Fruit fly (Drosophila melanogaster): ENCODE data around the gene comm3.

Gene comm3

dm6 chr3L:15580487-15580886, 67.1 kb downstream of the comm3 start, which contains the start of the genes mrn and CG12301 (continued):
- peak; percentile 14 for TF ChIP-seq CG6654 (GFP tag; optimal IDR thresholded peaks at IDR 0.05)
- no peak for TF ChIP-seq CG1233 (GFP tag; optimal IDR thresholded peaks at IDR 0.05)
- TF ChIP-seq Atf-2 (GFP tag; optimal IDR thresholded peaks at IDR 0.05) = peak; percentile 23
- TF ChIP-seq mam (GFP tag; optimal IDR thresholded peaks at IDR 0.05) = peak; percentile 81
- peak; percentile 59 for TF ChIP-seq CG30020 (tag; optimal IDR thresholded peaks at IDR 0.05)
- TF ChIP-seq Kr (GFP tag; optimal IDR thresholded peaks at IDR 0.05) = no peak
- TF ChIP-seq mirr (GFP tag; optimal IDR thresholded peaks at IDR 0.05) = no peak
- peak; percentile 75; the same call in 1 of the 3 replicates for TF ChIP-seq zen2 (GFP tag; IDR thresholded peaks at IDR 0.05; ENCODE audit: partially characterized antibody)
- no peak for TF ChIP-seq CG17568 (GFP tag; optimal IDR thresholded peaks at IDR 0.05)
- no peak for TF ChIP-seq CG4328 (GFP tag; optimal IDR thresholded peaks at IDR 0.05)
- peak; percentile 68 for TF ChIP-seq ap (GFP tag; IDR thresholded peaks at IDR 0.05)
- no peak for TF ChIP-seq fd102C (GFP tag; optimal IDR thresholded peaks at IDR 0.05)
- peak; percentile 79 for TF ChIP-seq vfl (GFP tag; optimal IDR thresholded peaks at IDR 0.05)
- TF ChIP-seq CG18011 (GFP tag; optimal IDR thresholded peaks at IDR 0.05) = peak; percentile 44
- no peak for TF ChIP-seq salm (tag; optimal IDR thresholded peaks at IDR 0.05)
- peak; percentile 26 for TF ChIP-seq CG13624 (GFP tag; optimal IDR thresholded peaks at IDR 0.05)
- TF ChIP-seq CG16779 (GFP tag; IDR thresholded peaks at IDR 0.05) = no peak
- peak; percentile 46; the same call in 1 of the 2 replicates for TF ChIP-seq sim (GFP tag; IDR thresholded peaks at IDR 0.05)
- peak; percentile 7 for TF ChIP-seq CG3065 (GFP tag; optimal IDR thresholded peaks at IDR 0.05)
- TF ChIP-seq Rx (GFP tag; IDR thresholded peaks at IDR 0.05) = peak; percentile 90
- TF ChIP-seq Stat92E (GFP tag; optimal IDR thresholded peaks at IDR 0.05) = peak in 1 of 3 experiments; percentile 41
- TF ChIP-seq C15 (GFP tag; IDR thresholded peaks at IDR 0.05) = peak; percentile 68; the same call in 1 of the 3 replicates
- peak; percentile 81 for TF ChIP-seq CG10366 (GFP tag; IDR thresholded peaks at IDR 0.05)
- TF ChIP-seq CG8359 (GFP tag; optimal IDR thresholded peaks at IDR 0.05; ENCODE audit: borderline replicate concordance) = no peak
- peak; percentile 56 for TF ChIP-seq CG9609 (GFP tag; optimal IDR thresholded peaks at IDR 0.05)
- no peak for TF ChIP-seq Sox102F (GFP tag; optimal IDR thresholded peaks at IDR 0.05)
- TF ChIP-seq NFAT (GFP tag; IDR thresholded peaks at IDR 0.05) = peak; percentile 88
- TF ChIP-seq CG10267 (tag; optimal IDR thresholded peaks at IDR 0.05) = peak; percentile 73
- no peak for TF ChIP-seq aop (GFP tag; IDR thresholded peaks at IDR 0.05)
- TF ChIP-seq cas (GFP tag; IDR thresholded peaks at IDR 0.05) = peak; percentile 92
- TF ChIP-seq bsh (GFP tag; optimal IDR thresholded peaks at IDR 0.05) = peak in 1 of 2 experiments; percentile 62
- peak; percentile 48 for TF ChIP-seq CG9437 (GFP tag; optimal IDR thresholded peaks at IDR 0.05)
- TF ChIP-seq Camta (GFP tag; optimal IDR thresholded peaks at IDR 0.05) = peak; percentile 56
- peak; percentile 20 for TF ChIP-seq CG12299 (tag; optimal IDR thresholded peaks at IDR 0.05)
- peak; percentile 95 for TF ChIP-seq ase (GFP tag; IDR thresholded peaks at IDR 0.05)
- TF ChIP-seq jing (GFP tag; optimal IDR thresholded peaks at IDR 0.05) = no peak
- TF ChIP-seq Hmx (GFP tag; optimal IDR thresholded peaks at IDR 0.05) = no peak
- no peak for TF ChIP-seq scrt (GFP tag; optimal IDR thresholded peaks at IDR 0.05)
- peak; percentile 52 for TF ChIP-seq Oaz (GFP tag; IDR thresholded peaks at IDR 0.05)
- TF ChIP-seq fd96Cb (tag; optimal IDR thresholded peaks at IDR 0.05) = peak; percentile 52
- no peak for TF ChIP-seq pita (GFP tag; optimal IDR thresholded peaks at IDR 0.05)
- TF ChIP-seq luna (GFP tag; optimal IDR thresholded peaks at IDR 0.05) = peak; percentile 20
- TF ChIP-seq CG17186 (GFP tag; optimal IDR thresholded peaks at IDR 0.05) = peak; percentile 67
- peak; percentile 33; the same call in 1 of the 2 replicates for TF ChIP-seq wor (GFP tag; IDR thresholded peaks at IDR 0.05)
- peak; percentile 49 for TF ChIP-seq gcm2 (GFP tag; optimal IDR thresholded peaks at IDR 0.05)
- peak; percentile 92 for TF ChIP-seq CG16813 (GFP tag; IDR thresholded peaks at IDR 0.05; ENCODE audit: partially characterized antibody)
- TF ChIP-seq CG12236 (GFP tag; optimal IDR thresholded peaks at IDR 0.05) = no peak
- no peak for TF ChIP-seq MTF-1 (GFP tag; optimal IDR thresholded peaks at IDR 0.05; ENCODE audit: borderline replicate concordance)
- no peak for TF ChIP-seq CG3407 (GFP tag; optimal IDR thresholded peaks at IDR 0.05)
- peak; percentile 71 for TF ChIP-seq ewg (GFP tag; optimal IDR thresholded peaks at IDR 0.05)
